Worm (Caenorhabditis elegans): Measurements from ENCODE around the gene F37C4.6.

DNA sequence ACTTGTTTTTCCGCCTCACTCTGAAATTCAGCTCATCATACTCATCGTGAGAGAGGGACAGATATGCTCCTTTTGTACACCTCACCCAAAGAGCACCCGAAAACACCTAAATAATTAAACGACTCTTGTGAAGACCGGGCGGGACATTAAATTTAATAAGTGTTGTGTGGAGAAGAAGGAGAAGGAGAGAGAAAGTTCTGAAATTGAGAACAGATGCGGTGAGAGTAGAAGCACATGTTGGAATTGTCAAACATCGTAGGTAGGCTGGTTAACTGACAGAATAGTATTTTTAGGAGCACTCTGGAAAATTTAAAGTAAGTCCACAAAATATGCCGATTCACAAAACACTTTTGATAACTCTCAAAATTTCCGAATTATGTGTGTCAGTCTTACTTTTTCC is 24.6 kb downstream of the F37C4.6 start:
- TF ChIP-seq lin-39 (tag; optimal IDR thresholded peaks at IDR 0.05) (no peak), fos-1 (tag; optimal IDR thresholded peaks at IDR 0.05) (no peak), blmp-1 (tag; optimal IDR thresholded peaks at IDR 0.05) (no peak), lin-15B (tag; optimal IDR thresholded peaks at IDR 0.05) (no peak), fkh-4 (tag; optimal IDR thresholded peaks at IDR 0.05; ENCODE audit: borderline replicate concordance) (peak; percentile 80), ztf-4 (tag; optimal IDR thresholded peaks at IDR 0.05) (no peak), irx-1 (tag; optimal IDR thresholded peaks at IDR 0.05) (no peak), nhr-11 (tag; optimal IDR thresholded peaks at IDR 0.05) (no peak)

Data from whole organism, L1 larva.